Worm (Caenorhabditis elegans): Measurements from ENCODE around the gene kin-2.

The kin-2 gene

ce11 chrX:5992770-5993169 lies 15.1 kb upstream of the kin-2 start, which contains the start of gene F22F4.5:
F22F4.5 (minus strand) TSS chrX:5992870.
- TF ChIP-seq scrt-1 (GFP tag; IDR thresholded peaks at IDR 0.05) (no peak), hmbx-1 (tag; optimal IDR thresholded peaks at IDR 0.05) (no peak), ets-7 (tag; optimal IDR thresholded peaks at IDR 0.05) (no peak), B0310.2 (tag; optimal IDR thresholded peaks at IDR 0.05) (no peak), tra-4 (tag; optimal IDR thresholded peaks at IDR 0.05) (no peak), ama-1 (optimal IDR thresholded peaks at IDR 0.05) (no peak), ceh-13 (GFP tag; optimal IDR thresholded peaks at IDR 0.05) (no peak), aly-1 (tag; optimal IDR thresholded peaks at IDR 0.05) (no peak), hnd-1 (tag; optimal IDR thresholded peaks at IDR 0.05) (no peak), F13C5.2 (tag; optimal IDR thresholded peaks at IDR 0.05) (no peak), tbx-11 (GFP tag; IDR thresholded peaks at IDR 0.05) (no peak), flt-1 (GFP tag; IDR thresholded peaks at IDR 0.05) (no peak), tbx-37 (GFP tag; conservative IDR thresholded peaks at IDR 0.05) (no peak), pes-1 (GFP tag; IDR thresholded peaks at IDR 0.05) (no peak), ceh-36 (tag; optimal IDR thresholded peaks at IDR 0.05) (no peak), sea-1 (GFP tag; conservative IDR thresholded peaks at IDR 0.05) (no peak), hmg-4 (GFP tag; optimal IDR thresholded peaks at IDR 0.05) (no peak)

- no peak for TF ChIP-seq tbx-37 (GFP tag; conservative IDR thresholded peaks at IDR 0.05)
- no peak for TF ChIP-seq F13C5.2 (tag; optimal IDR thresholded peaks at IDR 0.05)
- no peak for TF ChIP-seq B0310.2 (tag; optimal IDR thresholded peaks at IDR 0.05)
- no peak for TF ChIP-seq ama-1 (optimal IDR thresholded peaks at IDR 0.05)
Measured at ce11 chrX:5987910-5988309, 10.3 kb upstream of the kin-2 start.

ce11 chrX:5985720-5986119 lies 8.1 kb upstream of the kin-2 start:
- TF ChIP-seq F13C5.2 (tag; optimal IDR thresholded peaks at IDR 0.05): no peak
- no peak for TF ChIP-seq ceh-13 (GFP tag; optimal IDR thresholded peaks at IDR 0.05)
- TF ChIP-seq hmbx-1 (tag; optimal IDR thresholded peaks at IDR 0.05): no peak
- TF ChIP-seq tbx-37 (GFP tag; conservative IDR thresholded peaks at IDR 0.05): no peak
- no peak for TF ChIP-seq tra-4 (tag; optimal IDR thresholded peaks at IDR 0.05)
- TF ChIP-seq ama-1 (optimal IDR thresholded peaks at IDR 0.05): no peak
- TF ChIP-seq scrt-1 (GFP tag; IDR thresholded peaks at IDR 0.05): no peak
- TF ChIP-seq aly-1 (tag; optimal IDR thresholded peaks at IDR 0.05): no peak
- TF ChIP-seq pes-1 (GFP tag; IDR thresholded peaks at IDR 0.05): no peak
- no peak for TF ChIP-seq flt-1 (GFP tag; IDR thresholded peaks at IDR 0.05)
- no peak for TF ChIP-seq hmg-4 (GFP tag; optimal IDR thresholded peaks at IDR 0.05)
- TF ChIP-seq hnd-1 (tag; optimal IDR thresholded peaks at IDR 0.05): no peak
- TF ChIP-seq ets-7 (tag; optimal IDR thresholded peaks at IDR 0.05): no peak
- TF ChIP-seq tbx-11 (GFP tag; IDR thresholded peaks at IDR 0.05): no peak
- no peak for TF ChIP-seq sea-1 (GFP tag; conservative IDR thresholded peaks at IDR 0.05)
- no peak for TF ChIP-seq B0310.2 (tag; optimal IDR thresholded peaks at IDR 0.05)
- TF ChIP-seq ceh-36 (tag; optimal IDR thresholded peaks at IDR 0.05): no peak

- no peak for TF ChIP-seq ceh-13 (GFP tag; optimal IDR thresholded peaks at IDR 0.05)
- no peak for TF ChIP-seq hnd-1 (tag; optimal IDR thresholded peaks at IDR 0.05)
- peak; percentile 75 for TF ChIP-seq aly-1 (tag; optimal IDR thresholded peaks at IDR 0.05)
- no peak for TF ChIP-seq flt-1 (GFP tag; IDR thresholded peaks at IDR 0.05)
- TF ChIP-seq tbx-11 (GFP tag; IDR thresholded peaks at IDR 0.05): peak; percentile 39; the same call in 1 of the 2 replicates
- peak; percentile 85 for TF ChIP-seq hmg-4 (GFP tag; optimal IDR thresholded peaks at IDR 0.05)
- TF ChIP-seq ceh-36 (tag; optimal IDR thresholded peaks at IDR 0.05): no peak
- no peak for TF ChIP-seq tbx-37 (GFP tag; conservative IDR thresholded peaks at IDR 0.05)
- no peak for TF ChIP-seq B0310.2 (tag; optimal IDR thresholded peaks at IDR 0.05)
- TF ChIP-seq hmbx-1 (tag; optimal IDR thresholded peaks at IDR 0.05): no peak
- TF ChIP-seq scrt-1 (GFP tag; IDR thresholded peaks at IDR 0.05): no peak
- TF ChIP-seq ama-1 (optimal IDR thresholded peaks at IDR 0.05): no peak
- peak; percentile 31 for TF ChIP-seq F13C5.2 (tag; optimal IDR thresholded peaks at IDR 0.05)
- no peak for TF ChIP-seq tra-4 (tag; optimal IDR thresholded peaks at IDR 0.05)
Measured at ce11 chrX:5984581-5985039, 7.0 kb upstream of the kin-2 start, which contains the start of gene klp-13. klp-13 (plus strand) TSS chrX:5984989.

- no peak for TF ChIP-seq F13C5.2 (tag; optimal IDR thresholded peaks at IDR 0.05)
- no peak for TF ChIP-seq pes-1 (GFP tag; IDR thresholded peaks at IDR 0.05)
- no peak for TF ChIP-seq aly-1 (tag; optimal IDR thresholded peaks at IDR 0.05)
- TF ChIP-seq ceh-13 (GFP tag; optimal IDR thresholded peaks at IDR 0.05): no peak
- no peak for TF ChIP-seq B0310.2 (tag; optimal IDR thresholded peaks at IDR 0.05)
- no peak for TF ChIP-seq hmbx-1 (tag; optimal IDR thresholded peaks at IDR 0.05)
- no peak for TF ChIP-seq flt-1 (GFP tag; IDR thresholded peaks at IDR 0.05)
- TF ChIP-seq ama-1 (optimal IDR thresholded peaks at IDR 0.05): no peak
- TF ChIP-seq tra-4 (tag; optimal IDR thresholded peaks at IDR 0.05): no peak
- TF ChIP-seq tbx-11 (GFP tag; IDR thresholded peaks at IDR 0.05): no peak
- TF ChIP-seq ets-7 (tag; optimal IDR thresholded peaks at IDR 0.05): no peak
- TF ChIP-seq tbx-37 (GFP tag; conservative IDR thresholded peaks at IDR 0.05): no peak
- no peak for TF ChIP-seq hmg-4 (GFP tag; optimal IDR thresholded peaks at IDR 0.05)
- TF ChIP-seq ceh-36 (tag; optimal IDR thresholded peaks at IDR 0.05): no peak
- no peak for TF ChIP-seq hnd-1 (tag; optimal IDR thresholded peaks at IDR 0.05)
- TF ChIP-seq scrt-1 (GFP tag; IDR thresholded peaks at IDR 0.05): no peak
- no peak for TF ChIP-seq sea-1 (GFP tag; conservative IDR thresholded peaks at IDR 0.05)
Measured at ce11 chrX:5983267-5983666, 5.6 kb upstream of the kin-2 start.

ce11 chrX:5982799-5983198 lies 5.1 kb upstream of the kin-2 start:
- TF ChIP-seq B0310.2 (tag; optimal IDR thresholded peaks at IDR 0.05): no peak

- TF ChIP-seq hnd-1 (tag; optimal IDR thresholded peaks at IDR 0.05): no peak
- no peak for TF ChIP-seq hmg-4 (GFP tag; optimal IDR thresholded peaks at IDR 0.05)
- no peak for TF ChIP-seq ama-1 (optimal IDR thresholded peaks at IDR 0.05)
- TF ChIP-seq ceh-36 (tag; optimal IDR thresholded peaks at IDR 0.05): no peak
- TF ChIP-seq tra-4 (tag; optimal IDR thresholded peaks at IDR 0.05): no peak
- TF ChIP-seq B0310.2 (tag; optimal IDR thresholded peaks at IDR 0.05): no peak
- no peak for TF ChIP-seq ceh-13 (GFP tag; optimal IDR thresholded peaks at IDR 0.05)
- TF ChIP-seq hmbx-1 (tag; optimal IDR thresholded peaks at IDR 0.05): no peak
- TF ChIP-seq ets-7 (tag; optimal IDR thresholded peaks at IDR 0.05): no peak
- TF ChIP-seq sea-1 (GFP tag; conservative IDR thresholded peaks at IDR 0.05): no peak
- TF ChIP-seq pes-1 (GFP tag; IDR thresholded peaks at IDR 0.05): no peak
- no peak for TF ChIP-seq aly-1 (tag; optimal IDR thresholded peaks at IDR 0.05)
- TF ChIP-seq tbx-11 (GFP tag; IDR thresholded peaks at IDR 0.05): no peak
- no peak for TF ChIP-seq flt-1 (GFP tag; IDR thresholded peaks at IDR 0.05)
- no peak for TF ChIP-seq scrt-1 (GFP tag; IDR thresholded peaks at IDR 0.05)
- no peak for TF ChIP-seq F13C5.2 (tag; optimal IDR thresholded peaks at IDR 0.05)
Measured at ce11 chrX:5981698-5982097, 4.0 kb upstream of the kin-2 start.

Data from whole organism, early embryonic.